Worm (Caenorhabditis elegans): ENCODE measurements around the gene spsb-2.

- no peak for TF ChIP-seq nfya-1 (tag; optimal IDR thresholded peaks at IDR 0.05; ENCODE audit: insufficient read depth)
- no peak for TF ChIP-seq lin-15B (tag; optimal IDR thresholded peaks at IDR 0.05)
- no peak for TF ChIP-seq nhr-77 (tag; optimal IDR thresholded peaks at IDR 0.05)
Measured at ce11 chrII:15226805-15227204, 3.3 kb upstream of the spsb-2 start.

Data from whole organism, L3 larva.